Worm (Caenorhabditis elegans): ENCODE measurements around the gene R74.8.

ce11 chrIII:4234642-4235295 is 28.7 kb downstream of the R74.8 start:
- TF ChIP-seq ceh-45 (GFP tag; IDR thresholded peaks at IDR 0.05) (no peak), ttx-3 (tag; optimal IDR thresholded peaks at IDR 0.05) (no peak), ceh-24 (tag; optimal IDR thresholded peaks at IDR 0.05) (no peak), ama-1 (optimal IDR thresholded peaks at IDR 0.05) (no peak)
